Worm (Caenorhabditis elegans) whole organism, L2 larva: ENCODE data around the gene R06B10.7.

ENCODE experiments used
- C34F6.9 ChIP-seq: fragments of 150-350 bp; optimal IDR thresholded peaks from 2 replicates; lab custom pipeline; 2014; ENCODE audit warnings: missing biosample characterization, missing genetic modification characterization
- F13H6.1 ChIP-seq: sonication (generic microtip); optimal IDR thresholded peaks from 2 replicates; lab custom pipeline; 2016; ENCODE audit warnings: missing genetic modification characterization, missing compliant biosample characterization
- Y55F3AM.14 ChIP-seq: fragments of 200-800 bp; sonication (Bioruptor generic); optimal IDR thresholded peaks from 2 replicates; lab custom pipeline; 2018; ENCODE audit warnings: mild to moderate bottlenecking, missing genetic modification characterization, missing compliant biosample characterization
- ZK546.5 ChIP-seq: sonication (generic microtip); optimal IDR thresholded peaks from 2 replicates; lab custom pipeline; 2017; ENCODE audit warnings: missing biosample characterization, missing genetic modification characterization
- alr-1 ChIP-seq: fragments of 150-350 bp; optimal IDR thresholded peaks from 2 replicates; lab custom pipeline; 2014; ENCODE audit warnings: missing biosample characterization, missing genetic modification characterization
- aly-2 ChIP-seq: fragments of 150-350 bp; optimal IDR thresholded peaks from 2 replicates; lab custom pipeline; 2014; ENCODE audit warnings: missing biosample characterization, missing genetic modification characterization
- ama-1 ChIP-seq: fragments of 150-350 bp; optimal IDR thresholded peaks from 2 replicates; lab custom pipeline; 2018; ENCODE audit warnings: inconsistent platforms
- blmp-1 ChIP-seq: sonication (generic microtip); optimal IDR thresholded peaks from 2 replicates; lab custom pipeline; 2017; ENCODE audit warnings: missing genetic modification characterization, mild to moderate bottlenecking, missing compliant biosample characterization, antibody characterized with exemption, moderate library complexity; ENCODE audit not compliant: insufficient read depth
- ceh-16 ChIP-seq: fragments of 150-350 bp; optimal IDR thresholded peaks from 2 replicates; lab custom pipeline; 2014; ENCODE audit warnings: missing biosample characterization, missing genetic modification characterization
- ceh-82 ChIP-seq: fragments of 150-350 bp; optimal IDR thresholded peaks from 2 replicates; lab custom pipeline; 2014; ENCODE audit warnings: missing biosample characterization, missing genetic modification characterization
- crh-2 ChIP-seq: sonication (generic microtip); optimal IDR thresholded peaks from 2 replicates; lab custom pipeline; 2017; ENCODE audit warnings: missing biosample characterization, missing genetic modification characterization
- dmd-4 ChIP-seq: sonication (generic microtip); optimal IDR thresholded peaks from 2 replicates; lab custom pipeline; 2017; ENCODE audit warnings: missing biosample characterization, missing genetic modification characterization
- egl-27 ChIP-seq: sonication (generic microtip); optimal IDR thresholded peaks from 3 replicates; lab custom pipeline; 2017; ENCODE audit warnings: missing biosample characterization, missing genetic modification reagents, missing genetic modification characterization
- elt-1 ChIP-seq: fragments of 150-350 bp; optimal IDR thresholded peaks from 2 replicates; lab custom pipeline; 2014; ENCODE audit warnings: missing biosample characterization, missing genetic modification characterization
- elt-3 ChIP-seq: sonication (generic microtip); optimal IDR thresholded peaks from 2 replicates; lab custom pipeline; 2017; ENCODE audit warnings: missing biosample characterization, missing genetic modification characterization
- fos-1 ChIP-seq: fragments of 150-350 bp; optimal IDR thresholded peaks from 2 replicates; lab custom pipeline; 2014; ENCODE audit warnings: missing biosample characterization, missing genetic modification characterization
- gmeb-1 ChIP-seq: fragments of 150-350 bp; optimal IDR thresholded peaks from 2 replicates; lab custom pipeline; 2014; ENCODE audit warnings: missing biosample characterization, missing genetic modification characterization
- lin-11 ChIP-seq: fragments of 150-350 bp; sonication (generic microtip); optimal IDR thresholded peaks from 2 replicates; lab custom pipeline; 2014; ENCODE audit warnings: missing biosample characterization, missing genetic modification characterization, inconsistent platforms, mixed read lengths
- lin-13 ChIP-seq: fragments of 150-350 bp; optimal IDR thresholded peaks from 2 replicates; lab custom pipeline; 2014; ENCODE audit warnings: missing biosample characterization, missing genetic modification reagents, missing genetic modification characterization
- lin-39 ChIP-seq: fragments of 150-350 bp; optimal IDR thresholded peaks from 2 replicates; lab custom pipeline; 2014; ENCODE audit warnings: missing biosample characterization, missing genetic modification reagents, missing genetic modification characterization
- lsy-2 ChIP-seq, 2 experiments: fragments of 150-350 bp in 1 of 2; sonication (generic microtip) in 1 of 2; optimal IDR thresholded peaks; 2 replicates each; lab custom pipeline; 2014 to 2017; ENCODE audit warnings: missing biosample characterization in 2 of 2, missing genetic modification characterization in 2 of 2
- mab-5 ChIP-seq: fragments of 150-350 bp; optimal IDR thresholded peaks from 2 replicates; lab custom pipeline; 2014; ENCODE audit warnings: missing biosample characterization, missing genetic modification characterization
- mbf-1 ChIP-seq: sonication (generic microtip); optimal IDR thresholded peaks from 2 replicates; lab custom pipeline; 2017; ENCODE audit warnings: missing biosample characterization, missing genetic modification characterization
- mdl-1 ChIP-seq, 2 experiments: fragments of 150-350 bp in 1 of 2; sonication (generic microtip) in 1 of 2; optimal IDR thresholded peaks; 2 replicates each; lab custom pipeline; 2017; ENCODE audit warnings: missing biosample characterization in 2 of 2, missing genetic modification characterization in 2 of 2
- nhr-10 ChIP-seq: sonication (generic microtip); optimal IDR thresholded peaks from 2 replicates; lab custom pipeline; 2017; ENCODE audit warnings: missing biosample characterization, missing genetic modification characterization
- nhr-11 ChIP-seq: fragments of 150-350 bp; optimal IDR thresholded peaks from 2 replicates; lab custom pipeline; 2014; ENCODE audit warnings: missing biosample characterization, missing genetic modification characterization
- nhr-12 ChIP-seq: fragments of 150-350 bp; optimal IDR thresholded peaks from 2 replicates; lab custom pipeline; 2014; ENCODE audit warnings: missing biosample characterization, missing genetic modification characterization
- nhr-129 ChIP-seq: fragments of 150-350 bp; optimal IDR thresholded peaks from 2 replicates; lab custom pipeline; 2014; ENCODE audit warnings: missing biosample characterization, missing genetic modification characterization
- nhr-21 ChIP-seq: fragments of 150-350 bp; optimal IDR thresholded peaks from 2 replicates; lab custom pipeline; 2014; ENCODE audit warnings: missing biosample characterization, missing genetic modification characterization
- nhr-23 ChIP-seq: fragments of 150-350 bp; optimal IDR thresholded peaks from 2 replicates; lab custom pipeline; 2014; ENCODE audit warnings: missing biosample characterization, missing genetic modification reagents, missing genetic modification characterization
- nhr-237 ChIP-seq: fragments of 150-350 bp; optimal IDR thresholded peaks from 2 replicates; lab custom pipeline; 2014; ENCODE audit warnings: missing biosample characterization, missing genetic modification characterization
- nhr-25 ChIP-seq: fragments of 150-350 bp; sonication (generic microtip); optimal IDR thresholded peaks from 3 replicates; lab custom pipeline; 2014; ENCODE audit warnings: missing biosample characterization, missing genetic modification characterization
- nhr-6 ChIP-seq: fragments of 150-350 bp; optimal IDR thresholded peaks from 2 replicates; lab custom pipeline; 2014; ENCODE audit warnings: missing biosample characterization, missing genetic modification characterization
- peb-1 ChIP-seq: fragments of 150-350 bp; optimal IDR thresholded peaks from 2 replicates; lab custom pipeline; 2014; ENCODE audit warnings: missing biosample characterization, missing genetic modification characterization
- sem-4 ChIP-seq: fragments of 150-350 bp; optimal IDR thresholded peaks from 2 replicates; lab custom pipeline; 2014; ENCODE audit warnings: missing biosample characterization, missing genetic modification reagents, missing genetic modification characterization
- skn-1 ChIP-seq: sonication (generic microtip); optimal IDR thresholded peaks from 2 replicates; lab custom pipeline; 2017; ENCODE audit warnings: missing biosample characterization, missing genetic modification characterization
- sma-3 ChIP-seq: sonication (generic microtip); optimal IDR thresholded peaks from 2 replicates; lab custom pipeline; 2016; ENCODE audit warnings: missing genetic modification reagents, missing genetic modification characterization, missing compliant biosample characterization
- sma-9 ChIP-seq, 2 experiments: fragments of 150-350 bp in 1 of 2; sonication (generic microtip) in 1 of 2; optimal IDR thresholded peaks; 2 replicates each; lab custom pipeline; 2014 to 2016; ENCODE audit warnings: missing genetic modification characterization in 2 of 2, mild to moderate bottlenecking in 1 of 2, missing biosample characterization in 1 of 2, missing compliant biosample characterization in 1 of 2, missing genetic modification reagents in 1 of 2, moderate library complexity in 1 of 2
- snpc-4 ChIP-seq: fragments of 150-350 bp; optimal IDR thresholded peaks from 2 replicates; lab custom pipeline; 2014; ENCODE audit warnings: missing biosample characterization, missing genetic modification characterization
- unc-39 ChIP-seq: fragments of 150-350 bp; optimal IDR thresholded peaks from 2 replicates; lab custom pipeline; 2014; ENCODE audit warnings: missing biosample characterization, missing genetic modification characterization
- unc-55 ChIP-seq: fragments of 150-350 bp; sonication (generic microtip); optimal IDR thresholded peaks from 3 replicates; lab custom pipeline; 2014; ENCODE audit warnings: missing biosample characterization, missing genetic modification reagents, missing genetic modification characterization
- zag-1 ChIP-seq: fragments of 150-350 bp; optimal IDR thresholded peaks from 2 replicates; lab custom pipeline; 2014; ENCODE audit warnings: missing biosample characterization, missing genetic modification characterization
- ztf-1 ChIP-seq: fragments of 200-800 bp; sonication (Bioruptor generic); conservative IDR thresholded peaks from 2 replicates; pipeline ENCODE4 v1.3.6; 2022; ENCODE audit warnings: missing genetic modification characterization, missing compliant biosample characterization
- ztf-11 ChIP-seq: sonication (generic microtip); optimal IDR thresholded peaks from 2 replicates; lab custom pipeline; 2017; ENCODE audit warnings: missing biosample characterization, missing genetic modification characterization
- ztf-4 ChIP-seq: fragments of 150-350 bp; optimal IDR thresholded peaks from 2 replicates; lab custom pipeline; 2014; ENCODE audit warnings: missing biosample characterization, missing genetic modification characterization

The R06B10.7 gene

DNA sequence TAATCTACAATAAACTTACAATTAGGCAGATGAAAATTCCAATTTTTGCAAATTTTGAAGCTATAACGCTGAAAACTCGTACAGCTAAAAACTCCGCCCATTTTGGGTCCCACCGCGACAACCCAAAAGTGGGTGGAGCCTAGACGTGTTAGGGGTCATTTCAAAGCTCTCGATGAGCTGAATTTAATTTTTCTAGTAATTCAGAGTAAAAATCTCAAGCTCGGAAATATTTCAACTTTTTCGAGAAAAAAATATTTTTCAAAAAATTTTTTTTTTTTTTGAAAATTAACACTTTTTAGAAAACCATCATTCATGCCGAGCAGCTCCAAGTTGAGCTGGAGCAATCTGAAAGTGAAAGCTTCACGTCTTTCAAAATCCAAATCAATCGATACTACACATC lies at the start of gene R06B10.7:
Gene R06B10.7, minus strand, starts transcription at position 101 of the 400 bp plus-strand sequence.
- TF ChIP-seq nhr-129 (tag; lab: Kevin White, UChicago) (no peak), lin-39 (tag; lab: Kevin White, UChicago) (no peak), ceh-16 (tag; lab: Kevin White, UChicago) (no peak), Y55F3AM.14 (GFP tag; lab: Kevin White, UChicago) (no peak), elt-1 (no peak)

DNA sequence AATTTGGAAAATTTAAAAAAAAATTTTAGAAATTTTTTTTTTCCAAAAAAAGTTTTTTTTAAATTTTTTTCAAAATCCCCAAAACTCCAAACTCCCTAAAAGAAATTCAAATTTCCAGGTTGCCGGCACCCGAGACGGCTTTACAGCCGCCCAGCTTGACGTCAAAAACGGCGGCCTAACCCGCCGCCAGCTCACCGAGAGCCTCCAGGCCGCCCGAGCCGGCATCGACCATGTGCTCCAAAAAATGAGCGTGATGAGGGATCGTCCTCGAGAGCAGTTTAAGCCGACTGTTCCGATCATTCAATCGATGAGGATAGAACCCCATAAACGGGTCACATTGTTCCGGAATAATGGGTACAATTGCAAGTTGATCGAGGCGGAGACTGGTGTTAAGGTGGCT lies 42.6 kb upstream of the R06B10.7 start:
- TF ChIP-seq nhr-237 (tag; lab: Kevin White, UChicago) (no peak), elt-3 (tag; lab: Kevin White, UChicago) (no peak), mdl-1 (tag; optimal IDR thresholded peaks at IDR 0.05; lab: Kevin White, UChicago) (no peak), mbf-1 (tag; lab: Kevin White, UChicago) (no peak), nhr-25 (tag; lab: Kevin White, UChicago) (no peak), sma-9 (GFP tag; optimal IDR thresholded peaks at IDR 0.05; lab: Kevin White, UChicago) (no peak), sma-9 (tag; optimal IDR thresholded peaks at IDR 0.05; lab: Kevin White, UChicago) (no peak), fos-1 (tag; lab: Kevin White, UChicago) (no peak), lin-13 (GFP tag; lab: Kevin White, UChicago) (no peak), ztf-4 (tag; lab: Kevin White, UChicago) (no peak), mab-5 (tag; lab: Kevin White, UChicago) (no peak), ama-1 (lab: Kevin White, UChicago) (no peak)
- TF ChIP-seq, all 48 proteins: peak for 0

- TF ChIP-seq nhr-129 (tag; lab: Kevin White, UChicago) (no peak), nhr-12 (tag; lab: Kevin White, UChicago) (no peak), unc-39 (tag; lab: Kevin White, UChicago) (no peak), sem-4 (tag; lab: Kevin White, UChicago) (no peak), nhr-23 (tag; lab: Kevin White, UChicago) (no peak), lin-39 (tag; lab: Kevin White, UChicago) (no peak), Y55F3AM.14 (GFP tag; lab: Kevin White, UChicago) (no peak)
Measured at ce11 chrIII:1040059-1040458, 38.9 kb upstream of the R06B10.7 start.

- no peak for TF ChIP-seq mdl-1 (tag; optimal IDR thresholded peaks at IDR 0.05; lab: Kevin White, UChicago)
- TF ChIP-seq mab-5 (tag; lab: Kevin White, UChicago): peak; percentile 4
- TF ChIP-seq zag-1 (tag; lab: Kevin White, UChicago): no peak
- TF ChIP-seq ceh-16 (tag; lab: Kevin White, UChicago): no peak
- TF ChIP-seq mbf-1 (tag; lab: Kevin White, UChicago): no peak
- TF ChIP-seq lin-11 (tag; lab: Kevin White, UChicago): no peak
- TF ChIP-seq ztf-4 (tag; lab: Kevin White, UChicago): no peak
- TF ChIP-seq ztf-1: no peak
- no peak for TF ChIP-seq ztf-11
- no peak for TF ChIP-seq alr-1
- TF ChIP-seq lsy-2 (tag; optimal IDR thresholded peaks at IDR 0.05; lab: Kevin White, UChicago): peak; percentile 60 to 77
- TF ChIP-seq nhr-25 (tag; lab: Kevin White, UChicago): peak; percentile 53
- no peak for TF ChIP-seq aly-2 (tag; lab: Kevin White, UChicago)
- no peak for TF ChIP-seq nhr-237 (tag; lab: Kevin White, UChicago)
- TF ChIP-seq crh-2 (tag; lab: Kevin White, UChicago): no peak
- TF ChIP-seq nhr-23 (tag; lab: Kevin White, UChicago): no peak
- no peak for TF ChIP-seq ZK546.5
- no peak for TF ChIP-seq ama-1 (lab: Kevin White, UChicago)
- TF ChIP-seq skn-1 (tag; lab: Kevin White, UChicago): no peak
- TF ChIP-seq sem-4 (tag; lab: Kevin White, UChicago): no peak
- no peak for TF ChIP-seq sma-3 (GFP tag; lab: Kevin White, UChicago)
- TF ChIP-seq lin-39 (tag; lab: Kevin White, UChicago): no peak
- TF ChIP-seq gmeb-1: peak; percentile 63
- peak; percentile 69 for TF ChIP-seq C34F6.9 (tag; lab: Kevin White, UChicago)
- no peak for TF ChIP-seq nhr-12 (tag; lab: Kevin White, UChicago)
- TF ChIP-seq nhr-6 (tag; lab: Kevin White, UChicago): no peak
- no peak for TF ChIP-seq blmp-1 (tag; lab: Kevin White, UChicago)
- TF ChIP-seq dmd-4: no peak
- TF ChIP-seq nhr-10 (tag; lab: Kevin White, UChicago): no peak
- TF ChIP-seq egl-27 (tag; lab: Kevin White, UChicago): no peak
- peak; percentile 9 for TF ChIP-seq sma-9 (GFP tag; optimal IDR thresholded peaks at IDR 0.05; lab: Kevin White, UChicago)
- TF ChIP-seq sma-9 (tag; optimal IDR thresholded peaks at IDR 0.05; lab: Kevin White, UChicago): no peak
- peak; percentile 12 for TF ChIP-seq fos-1 (tag; lab: Kevin White, UChicago)
- TF ChIP-seq snpc-4 (tag; lab: Kevin White, UChicago): no peak
- no peak for TF ChIP-seq nhr-21 (tag; lab: Kevin White, UChicago)
- TF ChIP-seq nhr-11 (tag; lab: Kevin White, UChicago): no peak
- no peak for TF ChIP-seq peb-1
- TF ChIP-seq ceh-82 (tag; lab: Kevin White, UChicago): no peak
- no peak for TF ChIP-seq unc-39 (tag; lab: Kevin White, UChicago)
- peak; percentile 57 for TF ChIP-seq unc-55
- TF ChIP-seq F13H6.1 (tag; lab: Kevin White, UChicago): peak; percentile 24
- TF ChIP-seq Y55F3AM.14 (GFP tag; lab: Kevin White, UChicago): no peak
Measured at ce11 chrIII:1037173-1037572, 36.0 kb upstream of the R06B10.7 start, which contains the start of the genes chin-1 and BE0003N10.1. Gene chin-1 (minus strand): TSS chrIII:1037212. Gene BE0003N10.1 (plus strand): TSS chrIII:1037492.
